Fruit fly (Drosophila melanogaster) whole organism, embryonic: ENCODE results near the gene nAChRalpha6.

Experiments
- Abd-B ChIP-seq: fragments of 200-800 bp; sonication (Bioruptor generic); optimal IDR thresholded peaks from 2 replicates; lab custom pipeline; 2018; ENCODE audit warnings: missing biosample characterization, mild to moderate bottlenecking, missing genetic modification characterization, moderate library complexity
- B-H1 ChIP-seq: fragments of 200-800 bp; sonication (Bioruptor generic); IDR thresholded peaks from 3 replicates; pipeline ENCODE4 v1.3.6; 2022; ENCODE audit warnings: missing biosample characterization, missing genetic modification characterization
- B-H2 ChIP-seq: fragments of 200-800 bp; sonication (Bioruptor generic); optimal IDR thresholded peaks from 2 replicates; lab custom pipeline; 2018; ENCODE audit warnings: missing biosample characterization, mild to moderate bottlenecking, missing genetic modification characterization
- BEAF-32 ChIP-seq: fragments of 200-800 bp; sonication (Bioruptor generic); optimal IDR thresholded peaks from 3 replicates; lab custom pipeline; 2017; ENCODE audit warnings: missing biosample characterization, missing genetic modification characterization, mild to moderate bottlenecking, moderate library complexity, missing genetic modification reagents
- CG11456 ChIP-seq: fragments of 200-800 bp; sonication (Bioruptor generic); IDR thresholded peaks from 3 replicates; pipeline ENCODE4 v1.3.6; 2022; ENCODE audit warnings: missing biosample characterization, missing genetic modification characterization
- CG12219 ChIP-seq: fragments of 200-800 bp; sonication (Bioruptor generic); optimal IDR thresholded peaks from 3 replicates; lab custom pipeline; 2018; ENCODE audit warnings: missing biosample characterization, mild to moderate bottlenecking, missing genetic modification characterization
- CG14014 ChIP-seq: fragments of 200-800 bp; sonication (Bioruptor generic); IDR thresholded peaks from 2 replicates; pipeline ENCODE4 v1.3.6; 2022; ENCODE audit warnings: missing biosample characterization, missing genetic modification characterization
- CG16815 ChIP-seq: fragments of 200-800 bp; sonication (Bioruptor generic); optimal IDR thresholded peaks from 3 replicates; lab custom pipeline; 2017; ENCODE audit warnings: missing biosample characterization, mild to moderate bottlenecking, missing genetic modification characterization
- CG18476 ChIP-seq: fragments of 200-800 bp; sonication (Bioruptor generic); optimal IDR thresholded peaks from 2 replicates; lab custom pipeline; 2016; ENCODE audit warnings: missing biosample characterization, mild to moderate bottlenecking, missing genetic modification characterization
- CG18599 ChIP-seq: fragments of 200-800 bp; sonication (Bioruptor generic); optimal IDR thresholded peaks from 3 replicates; lab custom pipeline; 2017; ENCODE audit warnings: missing biosample characterization, missing genetic modification characterization, mild to moderate bottlenecking, moderate library complexity, missing genetic modification reagents
- CG42726 ChIP-seq: fragments of 200-800 bp; sonication (Bioruptor generic); IDR thresholded peaks from 2 replicates; pipeline ENCODE4 v1.3.6; 2022; ENCODE audit warnings: missing biosample characterization, missing genetic modification characterization; ENCODE audit not compliant: partially characterized antibody
- CG4424 ChIP-seq: fragments of 200-800 bp; sonication (Bioruptor generic); optimal IDR thresholded peaks from 3 replicates; lab custom pipeline; 2016; ENCODE audit warnings: missing biosample characterization, missing genetic modification characterization
- CG6654 ChIP-seq: fragments of 200-800 bp; sonication (Bioruptor generic); optimal IDR thresholded peaks from 2 replicates; lab custom pipeline; 2017; ENCODE audit warnings: missing biosample characterization, mild to moderate bottlenecking, missing genetic modification characterization
- CG7271 ChIP-seq: fragments of 200-800 bp; sonication (Bioruptor generic); optimal IDR thresholded peaks from 2 replicates; lab custom pipeline; 2018; ENCODE audit warnings: missing biosample characterization, mild to moderate bottlenecking, missing genetic modification characterization, moderate library complexity
- CG7928 ChIP-seq: fragments of 200-800 bp; sonication (Bioruptor generic); optimal IDR thresholded peaks from 2 replicates; lab custom pipeline; 2017; ENCODE audit warnings: missing biosample characterization, mild to moderate bottlenecking, missing genetic modification characterization
- CG8089 ChIP-seq: fragments of 200-800 bp; sonication (Bioruptor generic); optimal IDR thresholded peaks from 3 replicates; lab custom pipeline; 2016; ENCODE audit warnings: missing biosample characterization, missing genetic modification characterization
- CG9876 ChIP-seq: fragments of 200-800 bp; sonication (Bioruptor generic); optimal IDR thresholded peaks from 2 replicates; lab custom pipeline; 2016; ENCODE audit warnings: missing biosample characterization, missing genetic modification characterization
- Chrac-16 ChIP-seq: fragments of 200-800 bp; sonication (Bioruptor generic); optimal IDR thresholded peaks from 3 replicates; lab custom pipeline; 2016; ENCODE audit warnings: missing biosample characterization, missing genetic modification characterization
- Drgx ChIP-seq: fragments of 200-800 bp; sonication (Bioruptor generic); IDR thresholded peaks from 2 replicates; pipeline ENCODE4 v1.3.6; 2022; ENCODE audit warnings: missing biosample characterization, missing genetic modification characterization
- E2f1 ChIP-seq: fragments of 200-800 bp; sonication (Bioruptor generic); IDR thresholded peaks from 2 replicates; pipeline ENCODE4 v1.3.6; 2022; ENCODE audit warnings: missing biosample characterization, missing genetic modification characterization
- Gsc ChIP-seq: fragments of 200-800 bp; sonication (Bioruptor generic); IDR thresholded peaks from 2 replicates; pipeline ENCODE4 v1.3.6; 2022; ENCODE audit warnings: missing biosample characterization, missing genetic modification characterization
- HLH3B ChIP-seq: fragments of 200-800 bp; sonication (Bioruptor generic); IDR thresholded peaks from 2 replicates; pipeline ENCODE4 v1.3.6; 2022; ENCODE audit warnings: missing biosample characterization, missing genetic modification characterization
- HmgZ ChIP-seq: fragments of 200-800 bp; sonication (Bioruptor generic); optimal IDR thresholded peaks from 2 replicates; lab custom pipeline; 2018; ENCODE audit warnings: missing biosample characterization, mild to moderate bottlenecking, missing genetic modification characterization
- Hmx ChIP-seq: fragments of 200-800 bp; sonication (Bioruptor generic); optimal IDR thresholded peaks from 2 replicates; lab custom pipeline; 2016; ENCODE audit warnings: missing biosample characterization, missing genetic modification characterization
- Max ChIP-seq: fragments of 200-800 bp; sonication (Bioruptor generic); optimal IDR thresholded peaks from 2 replicates; lab custom pipeline; 2016; ENCODE audit warnings: missing biosample characterization, mild to moderate bottlenecking, missing genetic modification characterization
- Med ChIP-seq: fragments of 200-800 bp; sonication (Bioruptor generic); peaks from one replicate; lab custom pipeline; 2016; ENCODE audit warnings: missing biosample characterization, missing genetic modification characterization, mild to moderate bottlenecking, inconsistent platforms, moderate library complexity
- NFAT ChIP-seq: fragments of 200-800 bp; sonication (Bioruptor generic); IDR thresholded peaks from 2 replicates; pipeline ENCODE4 v1.3.6; 2022; ENCODE audit warnings: missing biosample characterization, missing genetic modification characterization
- Oli ChIP-seq: fragments of 200-800 bp; sonication (Bioruptor generic); optimal IDR thresholded peaks from 2 replicates; lab custom pipeline; 2018; ENCODE audit warnings: missing biosample characterization, mild to moderate bottlenecking, missing genetic modification characterization, moderate library complexity
- Side ChIP-seq: fragments of 200-800 bp; sonication (Bioruptor generic); optimal IDR thresholded peaks from 2 replicates; lab custom pipeline; 2016; ENCODE audit warnings: missing biosample characterization, missing genetic modification characterization
- bcd ChIP-seq: fragments of 200-800 bp; sonication (Bioruptor generic); optimal IDR thresholded peaks from 2 replicates; lab custom pipeline; 2017; ENCODE audit warnings: missing biosample characterization, mild to moderate bottlenecking, missing genetic modification characterization
- bigmax ChIP-seq: fragments of 200-800 bp; sonication (Bioruptor generic); optimal IDR thresholded peaks from 2 replicates; lab custom pipeline; 2018; ENCODE audit warnings: missing biosample characterization, mild to moderate bottlenecking, missing genetic modification characterization
- cad ChIP-seq: fragments of >200 bp; optimal IDR thresholded peaks from 2 replicates; lab custom pipeline; 2017; ENCODE audit warnings: missing biosample characterization, missing genetic modification characterization
- croc ChIP-seq: fragments of 200-800 bp; sonication (Bioruptor generic); conservative IDR thresholded peaks from 3 replicates; pipeline ENCODE4 v1.3.6; 2022; ENCODE audit warnings: missing biosample characterization, missing genetic modification characterization
- crol ChIP-seq: fragments of 200-800 bp; sonication (Bioruptor generic); IDR thresholded peaks from 2 replicates; pipeline ENCODE4 v1.3.6; 2022; ENCODE audit warnings: missing biosample characterization, missing genetic modification characterization
- dimm ChIP-seq: fragments of 200-800 bp; sonication (Bioruptor generic); IDR thresholded peaks from 2 replicates; pipeline ENCODE4 v1.3.6; 2022; ENCODE audit warnings: missing biosample characterization, missing genetic modification characterization
- disco-r ChIP-seq: fragments of 200-800 bp; sonication (Bioruptor generic); optimal IDR thresholded peaks from 2 replicates; lab custom pipeline; 2016; ENCODE audit warnings: missing biosample characterization, missing genetic modification characterization
- dmrt99B ChIP-seq: fragments of 200-800 bp; sonication (Bioruptor generic); optimal IDR thresholded peaks from 2 replicates; lab custom pipeline; 2018; ENCODE audit warnings: missing biosample characterization, mild to moderate bottlenecking, missing genetic modification characterization, moderate library complexity
- dysf ChIP-seq: fragments of 200-800 bp; sonication (Bioruptor generic); IDR thresholded peaks from 3 replicates; pipeline ENCODE4 v1.3.6; 2022; ENCODE audit warnings: missing biosample characterization, missing genetic modification characterization
- ewg ChIP-seq: fragments of 200-800 bp; sonication (Bioruptor generic); optimal IDR thresholded peaks from 3 replicates; lab custom pipeline; 2017; ENCODE audit warnings: mild to moderate bottlenecking, missing biosample characterization, missing genetic modification reagents, missing genetic modification characterization
- gem ChIP-seq: fragments of 200-800 bp; sonication (Bioruptor generic); optimal IDR thresholded peaks from 2 replicates; lab custom pipeline; 2019; ENCODE audit warnings: missing biosample characterization, mild to moderate bottlenecking, missing genetic modification characterization, moderate library complexity
- sd ChIP-seq: fragments of 200-800 bp; sonication (Bioruptor generic); optimal IDR thresholded peaks from 3 replicates; lab custom pipeline; 2018; ENCODE audit warnings: missing biosample characterization, mild to moderate bottlenecking, missing genetic modification characterization, moderate library complexity
- sens ChIP-seq: fragments of 200-800 bp; sonication (Bioruptor generic); peaks from one replicate; lab custom pipeline; 2016; ENCODE audit warnings: missing biosample characterization, missing genetic modification characterization
- so ChIP-seq: fragments of 200-800 bp; sonication (Bioruptor generic); IDR thresholded peaks from 3 replicates; pipeline ENCODE4 v1.3.6; 2022; ENCODE audit warnings: missing biosample characterization, missing genetic modification characterization
- ssp ChIP-seq: fragments of 200-800 bp; sonication (Bioruptor generic); IDR thresholded peaks from 2 replicates; pipeline ENCODE4 v1.3.6; 2022; ENCODE audit warnings: missing biosample characterization, missing genetic modification characterization
- stwl ChIP-seq: fragments of 200-800 bp; sonication (Bioruptor generic); optimal IDR thresholded peaks from 3 replicates; lab custom pipeline; 2018; ENCODE audit warnings: missing biosample characterization, mild to moderate bottlenecking, missing genetic modification characterization, moderate library complexity
- toy ChIP-seq: fragments of 200-800 bp; sonication (Bioruptor generic); IDR thresholded peaks from 2 replicates; pipeline ENCODE4 v1.3.6; 2022; ENCODE audit warnings: missing biosample characterization, missing genetic modification characterization
- trem ChIP-seq: fragments of 200-800 bp; optimal IDR thresholded peaks from 3 replicates; lab custom pipeline; 2019; ENCODE audit warnings: missing biosample characterization, mild to moderate bottlenecking, missing genetic modification characterization, moderate library complexity
- tx ChIP-seq: fragments of 200-800 bp; sonication (Bioruptor generic); optimal IDR thresholded peaks from 2 replicates; lab custom pipeline; 2016; ENCODE audit warnings: missing biosample characterization, missing genetic modification characterization

nAChRalpha6 gene

DNA sequence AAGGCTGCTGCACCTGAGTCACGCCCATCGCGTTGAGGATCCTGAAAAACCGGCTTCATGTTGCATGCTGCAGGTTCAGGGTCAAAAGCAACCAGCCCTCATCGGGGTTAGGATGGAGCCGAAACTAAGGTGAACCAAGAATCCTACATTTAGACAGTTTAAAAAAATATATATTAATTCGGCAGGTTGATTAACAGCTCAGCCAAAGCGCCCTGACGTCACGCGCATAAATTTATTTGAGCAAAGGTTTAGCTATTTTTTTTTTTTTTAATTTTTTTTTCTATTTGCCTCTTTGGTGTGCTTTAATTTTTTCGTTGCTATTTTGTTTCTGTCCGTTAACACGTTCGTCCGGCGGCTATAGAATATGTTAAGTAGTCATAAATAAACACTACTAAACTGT, 101.6 kb downstream of the nAChRalpha6 start:
- TF ChIP-seq Hmx (GFP tag; lab: Kevin White, UChicago) (no peak), sens (GFP tag; lab: Kevin White, UChicago) (peak; percentile 4), BEAF-32 (GFP tag; lab: Kevin White, UChicago) (no peak), CG6654 (GFP tag; lab: Kevin White, UChicago) (no peak)

DNA sequence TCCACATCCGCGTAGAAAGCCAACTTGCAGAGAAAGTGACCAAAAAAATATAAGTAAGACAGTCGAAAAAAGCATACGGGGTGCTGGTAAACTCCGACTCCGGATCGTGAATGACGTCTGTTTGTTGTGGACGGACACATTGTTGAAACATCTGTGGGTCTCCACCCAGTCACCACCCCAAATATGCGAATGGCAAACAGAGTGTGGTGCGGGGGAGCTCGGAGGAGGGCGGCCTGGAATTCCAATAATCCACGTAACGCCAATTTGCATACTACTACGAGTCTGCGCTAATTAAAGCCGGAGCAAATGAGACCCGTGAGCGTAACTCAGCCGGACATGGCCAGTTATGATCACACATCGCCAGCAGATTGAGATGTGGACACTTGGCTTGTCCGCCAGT, 102.9 kb downstream of the nAChRalpha6 start:
- TF ChIP-seq ewg (GFP tag; lab: Kevin White, UChicago) (no peak), sd (tag; lab: Kevin White, UChicago) (peak; percentile 79), CG42726 (GFP tag; lab: Robert Waterston, UW) (0 out of 2 replicates have a peak, but pooled peaks have one; percentile 13), Med (GFP tag; lab: Kevin White, UChicago) (peak; percentile 4)

DNA sequence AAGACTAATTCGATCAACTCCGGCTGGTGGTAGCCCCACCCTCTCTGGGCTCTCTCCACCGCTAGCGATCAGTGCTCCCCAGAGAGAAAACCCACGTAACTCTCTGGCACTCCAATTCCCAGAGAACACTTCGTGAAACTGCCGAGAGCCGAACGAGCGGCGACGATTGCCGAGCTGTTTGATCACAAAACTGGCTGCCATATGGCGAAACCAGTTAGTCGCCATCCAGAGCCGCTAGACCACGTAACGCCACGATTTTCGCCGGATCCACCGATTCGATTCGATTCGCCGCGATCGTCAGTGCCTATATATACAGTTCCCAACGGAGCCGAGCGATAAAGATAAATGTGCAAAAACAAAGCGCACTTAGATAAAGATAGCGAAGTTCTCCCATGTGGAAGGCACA, 103.9 kb downstream of the nAChRalpha6 start, which contains the start of gene IP3K1:
Gene IP3K1, plus strand, starts transcription at position 209 of the 406 bp plus-strand sequence.
- TF ChIP-seq ssp (GFP tag; lab: Robert Waterston, UW) = no peak
- peak; percentile 27 for TF ChIP-seq bcd (GFP tag; lab: Kevin White, UChicago)
- no peak for TF ChIP-seq B-H1 (GFP tag; lab: Robert Waterston, UW)
- TF ChIP-seq B-H2 (GFP tag; lab: Kevin White, UChicago) = no peak
- TF ChIP-seq stwl (tag; lab: Kevin White, UChicago) = peak; percentile 1
- TF ChIP-seq Gsc (GFP tag; lab: Robert Waterston, UW) = no peak
- no peak for TF ChIP-seq CG8089
- peak; percentile 30; the same call in 1 of the 2 replicates for TF ChIP-seq E2f1 (GFP tag; lab: Robert Waterston, UW)
- no peak for TF ChIP-seq disco-r (GFP tag; lab: Kevin White, UChicago)
- no peak for TF ChIP-seq gem (tag; lab: Kevin White, UChicago)
- peak; percentile 28 for TF ChIP-seq Side (GFP tag; lab: Kevin White, UChicago)
- TF ChIP-seq Med (GFP tag; lab: Kevin White, UChicago) = peak; percentile 93
- no peak for TF ChIP-seq CG4424 (GFP tag; lab: Kevin White, UChicago)
- no peak for TF ChIP-seq Max (GFP tag; lab: Kevin White, UChicago)
- no peak for TF ChIP-seq Chrac-16 (GFP tag; lab: Kevin White, UChicago)
- TF ChIP-seq toy (GFP tag; lab: Robert Waterston, UW) = no peak
- no peak for TF ChIP-seq Abd-B (GFP tag; lab: Kevin White, UChicago)
- TF ChIP-seq CG7928 (GFP tag; lab: Kevin White, UChicago) = no peak
- TF ChIP-seq bigmax (GFP tag; lab: Kevin White, UChicago) = no peak
- peak; percentile 45 for TF ChIP-seq CG18599 (GFP tag; lab: Kevin White, UChicago)
- no peak for TF ChIP-seq croc
- TF ChIP-seq crol (GFP tag; lab: Robert Waterston, UW) = 0 out of 2 replicates have a peak, but pooled peaks have one; percentile 10
- no peak for TF ChIP-seq CG9876 (GFP tag; lab: Kevin White, UChicago)
- TF ChIP-seq tx = peak; percentile 66
- peak; percentile 43; the same call in 1 of the 2 replicates for TF ChIP-seq HLH3B (GFP tag; lab: Robert Waterston, UW)
- TF ChIP-seq Drgx (GFP tag; lab: Robert Waterston, UW) = peak; percentile 60
- TF ChIP-seq HmgZ (tag; lab: Kevin White, UChicago) = peak; percentile 73
- peak; percentile 33 for TF ChIP-seq trem (tag; lab: Kevin White, UChicago)
- TF ChIP-seq cad (GFP tag; lab: Kevin White, UChicago) = no peak
- TF ChIP-seq CG14014 = no peak; the same call in 1 of the 2 replicates
- peak; percentile 24 for TF ChIP-seq CG12219 (GFP tag; lab: Kevin White, UChicago)
- peak; percentile 66; the same call in 2 of the 3 replicates for TF ChIP-seq so (GFP tag; lab: Robert Waterston, UW)
- no peak for TF ChIP-seq CG18476 (GFP tag; lab: Kevin White, UChicago)
- peak; percentile 32; the same call in 1 of the 3 replicates for TF ChIP-seq dysf (GFP tag; lab: Robert Waterston, UW)
- peak; percentile 45; the same call in 1 of the 3 replicates for TF ChIP-seq CG11456 (GFP tag; lab: Robert Waterston, UW)
- TF ChIP-seq dmrt99B = peak; percentile 27
- TF ChIP-seq CG16815 (GFP tag; lab: Kevin White, UChicago) = no peak
- no peak for TF ChIP-seq dimm (GFP tag; lab: Robert Waterston, UW)
- TF ChIP-seq CG7271 (tag; lab: Kevin White, UChicago) = no peak
- peak; percentile 39; the same call in 1 of the 2 replicates for TF ChIP-seq NFAT (GFP tag; lab: Robert Waterston, UW)
- TF ChIP-seq Oli (tag; lab: Kevin White, UChicago) = no peak
